Fruit fly (Drosophila melanogaster) whole organism, embryonic: ENCODE data around the gene Abl.

Source experiments
- BEAF-32 ChIP-seq: fragments of 200-800 bp; sonication (Bioruptor generic); optimal IDR thresholded peaks from 3 replicates; lab custom pipeline; 2017; ENCODE audit warnings: missing biosample characterization, missing genetic modification characterization, mild to moderate bottlenecking, moderate library complexity, missing genetic modification reagents
- Bdp1 ChIP-seq: fragments of 200-800 bp; sonication (Bioruptor generic); optimal IDR thresholded peaks from 3 replicates; lab custom pipeline; 2016; ENCODE audit warnings: missing biosample characterization, missing genetic modification characterization
- Blimp-1 ChIP-seq: fragments of 200-800 bp; sonication (Bioruptor generic); optimal IDR thresholded peaks from 3 replicates; lab custom pipeline; 2018; ENCODE audit warnings: missing biosample characterization, missing genetic modification characterization, mild to moderate bottlenecking, moderate library complexity, missing genetic modification reagents
- CG10147 ChIP-seq: fragments of 200-800 bp; sonication (Bioruptor generic); optimal IDR thresholded peaks from 2 replicates; lab custom pipeline; 2019; ENCODE audit warnings: missing biosample characterization, mild to moderate bottlenecking, missing genetic modification characterization, moderate library complexity
- CG10462 ChIP-seq: fragments of 200-800 bp; sonication (Bioruptor generic); optimal IDR thresholded peaks from 2 replicates; lab custom pipeline; 2016; ENCODE audit warnings: missing biosample characterization, missing genetic modification characterization
- CG11723 ChIP-seq: fragments of 200-800 bp; sonication (Bioruptor generic); optimal IDR thresholded peaks from 2 replicates; lab custom pipeline; 2017; ENCODE audit warnings: missing biosample characterization, mild to moderate bottlenecking, missing genetic modification characterization
- CG12659 ChIP-seq: fragments of 200-800 bp; sonication (Bioruptor generic); optimal IDR thresholded peaks from 3 replicates; lab custom pipeline; 2017; ENCODE audit warnings: mild to moderate bottlenecking, missing biosample characterization, missing genetic modification reagents, missing genetic modification characterization
- CG13775 ChIP-seq: fragments of 200-800 bp; sonication (Bioruptor generic); optimal IDR thresholded peaks from 3 replicates; lab custom pipeline; 2017; ENCODE audit warnings: missing biosample characterization, mild to moderate bottlenecking, missing genetic modification characterization
- CG1647 ChIP-seq: fragments of 200-800 bp; sonication (Bioruptor generic); optimal IDR thresholded peaks from 3 replicates; lab custom pipeline; 2016; ENCODE audit warnings: missing biosample characterization, missing genetic modification characterization
- CG18764 ChIP-seq: fragments of 200-800 bp; sonication (Bioruptor generic); optimal IDR thresholded peaks from 3 replicates; lab custom pipeline; 2016; ENCODE audit warnings: missing biosample characterization, missing genetic modification characterization
- CG33557 ChIP-seq: fragments of 200-800 bp; sonication (Bioruptor generic); optimal IDR thresholded peaks from 2 replicates; lab custom pipeline; 2019; ENCODE audit warnings: missing biosample characterization, mild to moderate bottlenecking, missing genetic modification characterization, moderate library complexity
- CG3726 ChIP-seq: fragments of 200-800 bp; sonication (Bioruptor generic); IDR thresholded peaks from 3 replicates; pipeline ENCODE4, ENCODE4 v1.3.6; 2022; ENCODE audit warnings: missing biosample characterization, missing genetic modification characterization
- CG4360 ChIP-seq: fragments of 200-800 bp; sonication (Bioruptor generic); IDR thresholded peaks from 2 replicates; pipeline ENCODE4 v1.3.6; 2022; ENCODE audit warnings: missing biosample characterization, missing genetic modification characterization
- CG4730 ChIP-seq: fragments of 200-800 bp; sonication (Bioruptor generic); IDR thresholded peaks from 2 replicates; pipeline ENCODE4 v1.3.6; 2022; ENCODE audit warnings: missing biosample characterization, missing genetic modification characterization
- CG9437 ChIP-seq: fragments of 200-800 bp; sonication (Bioruptor generic); optimal IDR thresholded peaks from 2 replicates; lab custom pipeline; 2018; ENCODE audit warnings: missing biosample characterization, mild to moderate bottlenecking, missing genetic modification characterization
- CHES-1-like ChIP-seq: fragments of 200-800 bp; sonication (Bioruptor generic); optimal IDR thresholded peaks from 2 replicates; lab custom pipeline; 2016; ENCODE audit warnings: missing biosample characterization, missing genetic modification characterization
- Chrac-16 ChIP-seq: fragments of 200-800 bp; sonication (Bioruptor generic); optimal IDR thresholded peaks from 3 replicates; lab custom pipeline; 2016; ENCODE audit warnings: missing biosample characterization, missing genetic modification characterization
- Ets65A ChIP-seq: fragments of 200-800 bp; sonication (Bioruptor generic); peaks from one replicate; lab custom pipeline; 2016; ENCODE audit warnings: missing biosample characterization, missing genetic modification characterization
- Fer3 ChIP-seq: fragments of 200-800 bp; sonication (Bioruptor generic); optimal IDR thresholded peaks from 2 replicates; lab custom pipeline; 2018; ENCODE audit warnings: missing biosample characterization, mild to moderate bottlenecking, missing genetic modification characterization, moderate library complexity
- HLH4C ChIP-seq: fragments of 200-800 bp; sonication (Bioruptor generic); IDR thresholded peaks from 3 replicates; pipeline ENCODE4 v1.3.6; 2022; ENCODE audit warnings: missing biosample characterization, missing genetic modification characterization; ENCODE audit not compliant: partially characterized antibody
- Hand ChIP-seq: fragments of 200-800 bp; sonication (Bioruptor generic); optimal IDR thresholded peaks from 2 replicates; lab custom pipeline; 2017; ENCODE audit warnings: mild to moderate bottlenecking, missing biosample characterization, missing genetic modification reagents, missing genetic modification characterization
- HmgD ChIP-seq: fragments of 200-800 bp; sonication (Bioruptor generic); optimal IDR thresholded peaks from 3 replicates; lab custom pipeline; 2016; ENCODE audit warnings: missing biosample characterization, missing genetic modification characterization
- Hr51 ChIP-seq, 2 experiments: fragments of 200-800 bp; sonication (Bioruptor generic); optimal IDR thresholded peaks; 2 replicates in 1 of 2; 3 replicates in 1 of 2; lab custom pipeline; 2016 to 2018; ENCODE audit warnings: missing biosample characterization in 2 of 2, missing genetic modification characterization in 2 of 2, mild to moderate bottlenecking in 1 of 2, moderate library complexity in 1 of 2
- Hr78 ChIP-seq, 2 experiments: fragments of 200-800 bp in 1 of 2; fragments of >200 bp in 1 of 2; sonication (Bioruptor generic) in 1 of 2; optimal IDR thresholded peaks; 2 replicates each; lab custom pipeline; 2017 to 2019; ENCODE audit warnings: missing biosample characterization in 2 of 2, missing genetic modification characterization in 2 of 2, mild to moderate bottlenecking in 1 of 2, moderate library complexity in 1 of 2
- Hsf ChIP-seq: fragments of 200-800 bp; sonication (Bioruptor generic); optimal IDR thresholded peaks from 3 replicates; lab custom pipeline; 2016; ENCODE audit warnings: missing biosample characterization, missing genetic modification characterization
- NfI ChIP-seq: fragments of 200-800 bp; sonication (Bioruptor generic); optimal IDR thresholded peaks from 3 replicates; lab custom pipeline; 2018; ENCODE audit warnings: missing biosample characterization, mild to moderate bottlenecking, missing genetic modification characterization, moderate library complexity
- Pdp1 ChIP-seq, 2 experiments: fragments of 200-800 bp; sonication (Bioruptor generic); optimal IDR thresholded peaks; 3 replicates each; lab custom pipeline; 2016; ENCODE audit warnings: missing biosample characterization in 2 of 2, missing genetic modification characterization in 2 of 2, mild to moderate bottlenecking in 1 of 2, moderate library complexity in 1 of 2
- Six4 ChIP-seq: fragments of 200-800 bp; sonication (Bioruptor generic); optimal IDR thresholded peaks from 2 replicates; lab custom pipeline; 2016; ENCODE audit warnings: missing biosample characterization, missing genetic modification characterization
- Sox100B ChIP-seq: fragments of 200-800 bp; sonication (Bioruptor generic); optimal IDR thresholded peaks from 3 replicates; lab custom pipeline; 2018; ENCODE audit warnings: missing biosample characterization, mild to moderate bottlenecking, missing genetic modification characterization
- Ssrp ChIP-seq: fragments of 200-800 bp; sonication (Bioruptor generic); optimal IDR thresholded peaks from 2 replicates; lab custom pipeline; 2018; ENCODE audit warnings: missing biosample characterization, mild to moderate bottlenecking, missing genetic modification characterization, moderate library complexity
- Usf ChIP-seq: fragments of 200-800 bp; sonication (Bioruptor generic); optimal IDR thresholded peaks from 2 replicates; lab custom pipeline; 2017; ENCODE audit warnings: missing genotype, missing biosample characterization, missing genetic modification characterization
- Xrp1 ChIP-seq: fragments of 200-800 bp; sonication (Bioruptor generic); IDR thresholded peaks from 2 replicates; pipeline ENCODE4 v1.3.6; 2022; ENCODE audit warnings: missing biosample characterization, missing genetic modification characterization
- ab ChIP-seq: fragments of 200-800 bp; sonication (Bioruptor generic); optimal IDR thresholded peaks from 2 replicates; lab custom pipeline; 2016; ENCODE audit warnings: missing biosample characterization, missing genetic modification characterization
- ara ChIP-seq: fragments of 200-800 bp; sonication (Bioruptor generic); IDR thresholded peaks from 2 replicates; pipeline ENCODE4 v1.3.6; 2022; ENCODE audit warnings: missing biosample characterization, missing genetic modification characterization
- cas ChIP-seq: fragments of 200-800 bp; sonication (Bioruptor generic); IDR thresholded peaks from 2 replicates; pipeline ENCODE4 v1.3.6; 2022; ENCODE audit warnings: missing biosample characterization, missing genetic modification characterization
- chm ChIP-seq: fragments of 200-800 bp; sonication (Bioruptor generic); IDR thresholded peaks from 2 replicates; pipeline ENCODE4 v1.3.6; 2022; ENCODE audit warnings: missing biosample characterization, missing genetic modification characterization
- dimm ChIP-seq: fragments of 200-800 bp; sonication (Bioruptor generic); IDR thresholded peaks from 2 replicates; pipeline ENCODE4 v1.3.6; 2022; ENCODE audit warnings: missing biosample characterization, missing genetic modification characterization
- exex ChIP-seq: fragments of 200-800 bp; sonication (Bioruptor generic); optimal IDR thresholded peaks from 4 replicates; lab custom pipeline; 2018; ENCODE audit warnings: missing biosample characterization, mild to moderate bottlenecking, missing genetic modification characterization, moderate library complexity
- ftz-f1 ChIP-seq: fragments of 200-800 bp; sonication (Bioruptor generic); optimal IDR thresholded peaks from 2 replicates; lab custom pipeline; 2016; ENCODE audit warnings: missing biosample characterization, missing genetic modification characterization
- hb ChIP-seq: fragments of 200-800 bp; sonication (Bioruptor generic); IDR thresholded peaks from 3 replicates; pipeline ENCODE4 v1.3.6; 2022; ENCODE audit warnings: missing biosample characterization, missing genetic modification characterization; ENCODE audit not compliant: partially characterized antibody
- ind ChIP-seq: fragments of 200-800 bp; sonication (Bioruptor generic); optimal IDR thresholded peaks from 3 replicates; lab custom pipeline; 2016; ENCODE audit warnings: missing biosample characterization, missing genetic modification characterization
- kah ChIP-seq: fragments of 200-800 bp; sonication (Bioruptor generic); optimal IDR thresholded peaks from 2 replicates; lab custom pipeline; 2018; ENCODE audit warnings: missing biosample characterization, mild to moderate bottlenecking, missing genetic modification characterization
- odd ChIP-seq: fragments of 200-800 bp; sonication (Bioruptor generic); optimal IDR thresholded peaks from 2 replicates; lab custom pipeline; 2017; ENCODE audit warnings: missing biosample characterization, mild to moderate bottlenecking, missing genetic modification characterization
- pan ChIP-seq, 4 experiments: fragments of >200 bp in 3 of 4; fragments of 200-800 bp in 1 of 4; sonication (Bioruptor generic) in 1 of 4; optimal IDR thresholded peaks in 3 of 4; IDR thresholded peaks in 1 of 4; 2 replicates each; pipeline versions ENCODE4 v1.3.6 to Lab custom; 2017 to 2022; ENCODE audit warnings: missing biosample characterization in 2 of 4, missing genetic modification characterization in 2 of 4, mixed read lengths in 1 of 4
- phol ChIP-seq: fragments of 200-800 bp; sonication (Bioruptor generic); optimal IDR thresholded peaks from 3 replicates; lab custom pipeline; 2018; ENCODE audit warnings: missing biosample characterization, mild to moderate bottlenecking, missing genetic modification characterization, moderate library complexity
- ranshi ChIP-seq: fragments of 200-800 bp; sonication (Bioruptor generic); IDR thresholded peaks from 2 replicates; pipeline ENCODE4 v1.3.6; 2022; ENCODE audit warnings: missing biosample characterization, missing genetic modification characterization
- row ChIP-seq: fragments of 200-800 bp; sonication (Bioruptor generic); IDR thresholded peaks from 3 replicates; pipeline ENCODE4 v1.3.6; 2022; ENCODE audit warnings: missing biosample characterization, missing genetic modification characterization
- slou ChIP-seq: fragments of 200-800 bp; sonication (Bioruptor generic); optimal IDR thresholded peaks from 3 replicates; lab custom pipeline; 2016; ENCODE audit warnings: missing biosample characterization, missing genetic modification characterization
- stwl ChIP-seq: fragments of 200-800 bp; sonication (Bioruptor generic); optimal IDR thresholded peaks from 3 replicates; lab custom pipeline; 2018; ENCODE audit warnings: missing biosample characterization, mild to moderate bottlenecking, missing genetic modification characterization, moderate library complexity
- vfl ChIP-seq: fragments of 200-800 bp; sonication (Bioruptor generic); optimal IDR thresholded peaks from 2 replicates; lab custom pipeline; 2016; ENCODE audit warnings: missing biosample characterization, missing genetic modification characterization

Abl gene

DNA sequence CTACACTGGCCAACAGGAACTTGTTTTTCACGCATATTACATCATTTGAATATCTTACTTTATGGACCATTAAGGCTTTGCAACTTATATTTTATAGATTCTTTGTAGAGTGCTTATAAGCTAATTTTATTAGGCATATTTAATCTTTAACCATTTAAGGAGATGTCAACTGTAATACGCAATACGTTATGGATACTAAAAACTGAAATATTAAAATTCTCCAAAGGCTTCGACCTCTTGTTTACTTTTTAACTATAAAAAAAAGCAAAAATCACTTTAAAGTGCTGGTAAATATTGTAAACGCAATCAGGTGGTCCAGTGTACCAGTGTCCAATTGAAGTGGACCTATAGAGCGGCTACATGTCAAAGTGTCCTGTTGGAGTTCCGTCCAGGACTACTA is 9.3 kb upstream of the Abl start (continued):
- TF ChIP-seq HLH4C (GFP tag; lab: Robert Waterston, UW) (no peak), CG12659 (GFP tag; lab: Kevin White, UChicago) (peak; percentile 15), dimm (GFP tag; lab: Robert Waterston, UW) (no peak), slou (no peak), Blimp-1 (GFP tag; lab: Kevin White, UChicago) (peak; percentile 25), Ets65A (GFP tag; lab: Kevin White, UChicago) (no peak), ab (GFP tag; lab: Kevin White, UChicago) (no peak), Hand (GFP tag; lab: Kevin White, UChicago) (peak; percentile 4), ara (no peak), Bdp1 (GFP tag; lab: Kevin White, UChicago) (no peak), Ssrp (tag; lab: Kevin White, UChicago) (peak; percentile 36), CG1647 (no peak), vfl (GFP tag; lab: Kevin White, UChicago) (no peak), Fer3 (peak; percentile 25), CG13775 (GFP tag; lab: Kevin White, UChicago) (no peak), CG10462 (no peak), CG4730 (no peak), exex (peak; percentile 9), CHES-1-like (no peak), Hr51 (GFP tag; optimal IDR thresholded peaks at IDR 0.05; lab: Kevin White, UChicago) (peak in 1 of 2 experiments; percentile 50), CG10147 (GFP tag; lab: Kevin White, UChicago) (peak; percentile 47), Hsf (GFP tag; lab: Kevin White, UChicago) (peak; percentile 17), ftz-f1 (no peak), odd (GFP tag; lab: Kevin White, UChicago) (peak; percentile 18), kah (GFP tag; lab: Kevin White, UChicago) (no peak), chm (GFP tag; lab: Robert Waterston, UW) (no peak), cas (GFP tag; lab: Robert Waterston, UW) (no peak), Sox100B (GFP tag; lab: Kevin White, UChicago) (peak; percentile 47), BEAF-32 (GFP tag; lab: Kevin White, UChicago) (no peak), phol (tag; lab: Kevin White, UChicago) (peak; percentile 56), Chrac-16 (no peak), Pdp1 (GFP tag; optimal IDR thresholded peaks at IDR 0.05; lab: Kevin White, UChicago) (no peak), CG18764 (GFP tag; lab: Kevin White, UChicago) (no peak), CG4360 (GFP tag; lab: Robert Waterston, UW) (no peak), Hr78 (GFP tag; optimal IDR thresholded peaks at IDR 0.05; lab: Kevin White, UChicago) (no peak), CG3726 (GFP tag; lab: Robert Waterston, UW) (no peak), Usf (GFP tag; lab: Kevin White, UChicago) (no peak), hb (GFP tag; lab: Robert Waterston, UW) (no peak), ind (GFP tag; lab: Kevin White, UChicago) (peak; percentile 12), NfI (GFP tag; lab: Kevin White, UChicago) (peak; percentile 2), Xrp1 (0 out of 2 replicates have a peak, but pooled peaks have one; percentile 25), CG11723 (GFP tag; lab: Kevin White, UChicago) (no peak), CG33557 (GFP tag; lab: Kevin White, UChicago) (no peak), Six4 (GFP tag; lab: Kevin White, UChicago) (no peak), CG9437 (GFP tag; lab: Kevin White, UChicago) (peak; percentile 9), row (peak; percentile 48), ranshi (GFP tag; lab: Robert Waterston, UW) (0 out of 2 replicates have a peak, but pooled peaks have one; percentile 27), HmgD (no peak), pan (optimal IDR thresholded peaks at IDR 0.05; lab: Kevin White, UChicago) (no peak), pan (GFP tag; optimal IDR thresholded peaks at IDR 0.05 in 1 of 2, IDR thresholded peaks at IDR 0.05 in 1 of 2) (peak in 1 of 2 experiments; percentile 35), stwl (tag; lab: Kevin White, UChicago) (no peak)
